Worm (Caenorhabditis elegans) whole organism, midembryonic: ENCODE data around the gene C23G10.2.

Source experiments
- flt-1 ChIP-seq: fragments of 200-800 bp; sonication (Bioruptor generic); IDR thresholded peaks from 2 replicates; pipeline ENCODE4 v1.3.6; 2022; ENCODE audit warnings: missing genetic modification characterization, missing compliant biosample characterization
- klf-2 ChIP-seq: fragments of 200-800 bp; sonication (Bioruptor generic); conservative IDR thresholded peaks from 2 replicates; pipeline ENCODE4 v1.3.6; 2022; ENCODE audit warnings: missing genetic modification reagents, missing genetic modification characterization, missing compliant biosample characterization

DNA sequence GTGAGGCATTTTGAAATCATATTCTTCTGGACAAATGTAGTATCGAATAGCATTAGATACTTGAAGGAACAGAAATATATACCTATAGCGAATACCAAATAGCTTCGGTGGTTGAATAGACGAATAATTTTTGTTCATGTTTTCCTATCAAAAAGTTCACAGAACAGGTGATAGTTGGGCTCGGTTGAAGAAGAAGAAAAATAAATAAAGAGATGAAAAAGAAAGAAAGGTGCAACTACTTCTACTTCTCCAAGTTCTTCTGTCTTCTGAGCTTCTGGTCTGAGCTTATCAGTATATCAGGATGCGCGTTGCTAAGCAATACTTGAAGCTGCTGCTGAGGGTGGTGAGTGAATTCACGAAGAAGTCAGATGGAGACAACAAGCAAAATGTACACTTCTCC, 6.1 kb downstream of the C23G10.2 start, which contains the start of gene C23G10.10:
- TF ChIP-seq klf-2, result no peak
- no peak for TF ChIP-seq flt-1 (GFP tag; lab: Robert Waterston, UW)
